Fruit fly (Drosophila melanogaster): Measurements from ENCODE around the gene CG31445.
A peak's percentile ranks its signal among the peaks of the same experiment; 100 is the strongest.

DNA sequence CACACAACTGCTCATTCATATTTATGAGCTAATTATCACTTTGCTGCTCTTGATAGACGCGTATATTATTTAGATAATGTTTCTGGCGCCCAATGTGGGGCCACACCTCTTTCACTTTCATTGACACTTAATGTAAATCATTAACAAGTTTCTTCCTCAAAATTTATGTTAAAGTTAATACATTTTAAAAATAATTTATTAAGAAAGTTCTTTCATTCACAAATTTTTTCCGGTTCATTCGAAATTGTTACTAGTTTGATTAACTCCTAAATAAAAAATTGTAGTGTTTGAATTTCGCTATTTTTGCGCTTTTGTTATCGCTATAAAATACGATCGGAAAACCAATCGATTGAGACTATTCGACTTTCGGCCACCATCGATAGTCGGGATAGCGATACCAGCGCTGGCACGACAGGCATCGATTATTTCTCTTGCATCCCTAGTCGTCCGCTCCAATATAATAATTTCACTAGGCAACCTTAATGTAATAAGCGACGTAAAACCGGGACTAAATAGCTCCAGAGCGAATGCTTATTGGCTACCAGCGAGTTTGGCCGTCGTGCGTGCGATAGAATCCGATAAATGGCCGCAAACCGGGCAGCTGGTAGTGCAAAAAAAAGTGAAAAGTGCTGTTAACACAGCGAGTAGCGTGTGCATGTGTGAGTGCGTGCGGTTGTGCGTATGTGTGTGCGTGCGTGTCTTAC, 15.7 kb downstream of the CG31445 start, which contains the start of gene Usp1:
- TF ChIP-seq psq (optimal IDR thresholded peaks at IDR 0.05) (peak; percentile 60), ttk (optimal IDR thresholded peaks at IDR 0.05) (no peak), h (optimal IDR thresholded peaks at IDR 0.05) (no peak), Sin3A (optimal IDR thresholded peaks at IDR 0.05) (no peak), insv (optimal IDR thresholded peaks at IDR 0.05) (no peak), Myc (optimal IDR thresholded peaks at IDR 0.05) (no peak)

Data from Kc167 (cell line).